Worm (Caenorhabditis elegans) whole organism, L2 larva: Measurements from ENCODE around the gene F54B8.1.

Experiments
- R02D3.7 ChIP-seq: fragments of 150-350 bp; optimal IDR thresholded peaks from 2 replicates; lab custom pipeline; 2014; ENCODE audit warnings: missing biosample characterization, missing genetic modification characterization
- ZK546.5 ChIP-seq: sonication (generic microtip); optimal IDR thresholded peaks from 2 replicates; lab custom pipeline; 2017; ENCODE audit warnings: missing biosample characterization, missing genetic modification characterization
- egl-27 ChIP-seq: sonication (generic microtip); optimal IDR thresholded peaks from 3 replicates; lab custom pipeline; 2017; ENCODE audit warnings: missing biosample characterization, missing genetic modification reagents, missing genetic modification characterization
- lin-39 ChIP-seq: fragments of 150-350 bp; optimal IDR thresholded peaks from 2 replicates; lab custom pipeline; 2014; ENCODE audit warnings: missing biosample characterization, missing genetic modification reagents, missing genetic modification characterization
- nhr-12 ChIP-seq: fragments of 150-350 bp; optimal IDR thresholded peaks from 2 replicates; lab custom pipeline; 2014; ENCODE audit warnings: missing biosample characterization, missing genetic modification characterization

DNA sequence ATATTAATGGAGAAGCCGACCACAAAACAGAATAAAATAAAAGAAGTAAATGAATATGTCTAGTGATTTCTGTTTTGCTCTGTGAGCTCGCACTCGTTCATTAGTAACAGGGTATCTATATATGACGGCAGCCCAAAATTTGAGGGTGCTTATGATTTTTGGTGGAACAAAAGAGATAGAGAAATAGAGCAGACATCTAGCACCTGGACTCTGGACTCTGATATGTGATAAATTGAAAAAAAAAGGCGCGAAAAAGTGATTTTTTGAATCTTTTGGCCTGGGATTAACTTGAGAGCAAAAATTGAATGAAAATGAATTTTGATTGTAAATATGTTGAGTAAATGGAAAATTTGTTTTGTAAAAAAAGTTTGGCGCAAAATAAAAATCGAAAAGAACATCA lies 33.9 kb upstream of the F54B8.1 start, which contains the start of gene nhr-283:
- TF ChIP-seq nhr-12 (tag; lab: Kevin White, UChicago) (no peak), ZK546.5 (no peak), egl-27 (tag; lab: Kevin White, UChicago) (no peak), R02D3.7 (tag; lab: Kevin White, UChicago) (no peak), lin-39 (tag; lab: Kevin White, UChicago) (no peak)
